Fruit fly (Drosophila melanogaster) whole organism, embryonic: Measurements from ENCODE around the gene CG31650.

Source experiments
- CG10654 ChIP-seq: fragments of 200-800 bp; sonication (Bioruptor generic); optimal IDR thresholded peaks from 2 replicates; lab custom pipeline; 2016; ENCODE audit warnings: missing biosample characterization, missing genetic modification characterization
- CG11456 ChIP-seq: fragments of 200-800 bp; sonication (Bioruptor generic); IDR thresholded peaks from 3 replicates; pipeline ENCODE4 v1.3.6; 2022; ENCODE audit warnings: missing biosample characterization, missing genetic modification characterization
- CG12071 ChIP-seq: fragments of 200-800 bp; sonication (Bioruptor generic); optimal IDR thresholded peaks from 3 replicates; lab custom pipeline; 2018; ENCODE audit warnings: missing biosample characterization, mild to moderate bottlenecking, missing genetic modification characterization
- CG14014 ChIP-seq: fragments of 200-800 bp; sonication (Bioruptor generic); IDR thresholded peaks from 2 replicates; pipeline ENCODE4 v1.3.6; 2022; ENCODE audit warnings: missing biosample characterization, missing genetic modification characterization
- CG17829 ChIP-seq: fragments of 200-800 bp; optimal IDR thresholded peaks from 2 replicates; lab custom pipeline; 2019; ENCODE audit warnings: missing biosample characterization, mild to moderate bottlenecking, missing genetic modification characterization, moderate library complexity
- CG18262 ChIP-seq: fragments of 200-800 bp; optimal IDR thresholded peaks from 3 replicates; lab custom pipeline; 2019; ENCODE audit warnings: missing biosample characterization, mild to moderate bottlenecking, missing genetic modification characterization, moderate library complexity
- CG18476 ChIP-seq: fragments of 200-800 bp; sonication (Bioruptor generic); optimal IDR thresholded peaks from 2 replicates; lab custom pipeline; 2016; ENCODE audit warnings: missing biosample characterization, mild to moderate bottlenecking, missing genetic modification characterization
- CG32772 ChIP-seq: fragments of 200-800 bp; sonication (Bioruptor generic); IDR thresholded peaks from 2 replicates; pipeline ENCODE4 v1.3.6; 2022; ENCODE audit warnings: missing biosample characterization, missing genetic modification characterization
- CG4282 ChIP-seq: fragments of 200-800 bp; sonication (Bioruptor generic); optimal IDR thresholded peaks from 2 replicates; lab custom pipeline; 2016; ENCODE audit warnings: missing biosample characterization, missing genetic modification characterization
- CG4328 ChIP-seq: fragments of 200-800 bp; sonication (Bioruptor generic); optimal IDR thresholded peaks from 3 replicates; lab custom pipeline; 2017; ENCODE audit warnings: missing biosample characterization, missing genetic modification reagents, missing genetic modification characterization
- CG4617 ChIP-seq: fragments of 200-800 bp; sonication (Bioruptor generic); optimal IDR thresholded peaks from 3 replicates; lab custom pipeline; 2016; ENCODE audit warnings: missing biosample characterization, missing genetic modification characterization, borderline replicate concordance
- CG7987 ChIP-seq: fragments of 200-800 bp; sonication (Bioruptor generic); optimal IDR thresholded peaks from 2 replicates; lab custom pipeline; 2018; ENCODE audit warnings: missing biosample characterization, mild to moderate bottlenecking, missing genetic modification characterization, moderate library complexity
- CG8281 ChIP-seq: fragments of 200-800 bp; sonication (Bioruptor generic); optimal IDR thresholded peaks from 2 replicates; lab custom pipeline; 2018; ENCODE audit warnings: missing biosample characterization, mild to moderate bottlenecking, missing genetic modification characterization, moderate library complexity
- CG8359 ChIP-seq: fragments of 200-800 bp; sonication (Bioruptor generic); optimal IDR thresholded peaks from 2 replicates; lab custom pipeline; 2017; ENCODE audit warnings: missing biosample characterization, mild to moderate bottlenecking, missing genetic modification characterization, borderline replicate concordance
- CG8478 ChIP-seq: fragments of >200 bp; optimal IDR thresholded peaks from 2 replicates; lab custom pipeline; 2018
- CG8765 ChIP-seq: fragments of 200-800 bp; sonication (Bioruptor generic); IDR thresholded peaks from 2 replicates; pipeline ENCODE4 v1.3.6; 2022; ENCODE audit warnings: missing biosample characterization, missing genetic modification characterization
- CG9609 ChIP-seq: fragments of 200-800 bp; sonication (Bioruptor generic); optimal IDR thresholded peaks from 3 replicates; lab custom pipeline; 2016; ENCODE audit warnings: missing biosample characterization, missing genetic modification characterization
- CoRest ChIP-seq: fragments of 200-800 bp; sonication (Bioruptor generic); optimal IDR thresholded peaks from 3 replicates; lab custom pipeline; 2018; ENCODE audit warnings: missing biosample characterization, mild to moderate bottlenecking, missing genetic modification characterization, moderate library complexity
- Deaf1 ChIP-seq: fragments of 200-800 bp; optimal IDR thresholded peaks from 3 replicates; lab custom pipeline; 2019; ENCODE audit warnings: missing biosample characterization, mild to moderate bottlenecking, missing genetic modification characterization, moderate library complexity
- GATAe ChIP-seq: fragments of 200-800 bp; sonication (Bioruptor generic); conservative IDR thresholded peaks from 2 replicates; pipeline ENCODE4 v1.3.6; 2022; ENCODE audit warnings: missing biosample characterization, missing genetic modification characterization
- HLH3B ChIP-seq: fragments of 200-800 bp; sonication (Bioruptor generic); IDR thresholded peaks from 2 replicates; pipeline ENCODE4 v1.3.6; 2022; ENCODE audit warnings: missing biosample characterization, missing genetic modification characterization
- Hand ChIP-seq: fragments of 200-800 bp; sonication (Bioruptor generic); optimal IDR thresholded peaks from 2 replicates; lab custom pipeline; 2017; ENCODE audit warnings: mild to moderate bottlenecking, missing biosample characterization, missing genetic modification reagents, missing genetic modification characterization
- Hr51 ChIP-seq, 2 experiments: fragments of 200-800 bp; sonication (Bioruptor generic); optimal IDR thresholded peaks; 2 replicates in 1 of 2; 3 replicates in 1 of 2; lab custom pipeline; 2016 to 2018; ENCODE audit warnings: missing biosample characterization in 2 of 2, missing genetic modification characterization in 2 of 2, mild to moderate bottlenecking in 1 of 2, moderate library complexity in 1 of 2
- Hsf ChIP-seq: fragments of 200-800 bp; sonication (Bioruptor generic); optimal IDR thresholded peaks from 3 replicates; lab custom pipeline; 2016; ENCODE audit warnings: missing biosample characterization, missing genetic modification characterization
- MTF-1 ChIP-seq: fragments of 200-800 bp; sonication (Bioruptor generic); optimal IDR thresholded peaks from 2 replicates; lab custom pipeline; 2018; ENCODE audit warnings: missing biosample characterization, mild to moderate bottlenecking, missing genetic modification characterization, borderline replicate concordance
- Mad ChIP-seq: fragments of 200-800 bp; sonication (Bioruptor generic); optimal IDR thresholded peaks from 2 replicates; lab custom pipeline; 2016; ENCODE audit warnings: missing biosample characterization, missing genetic modification characterization
- NC2β ChIP-seq: fragments of 200-800 bp; sonication (Bioruptor generic); optimal IDR thresholded peaks from 2 replicates; lab custom pipeline; 2016; ENCODE audit warnings: missing biosample characterization, missing genetic modification characterization
- Opbp ChIP-seq: fragments of 200-800 bp; sonication (Bioruptor generic); IDR thresholded peaks from 3 replicates; pipeline ENCODE4 v1.3.6; 2022; ENCODE audit warnings: missing biosample characterization, missing genetic modification characterization; ENCODE audit not compliant: partially characterized antibody
- Usf ChIP-seq: fragments of 200-800 bp; sonication (Bioruptor generic); optimal IDR thresholded peaks from 2 replicates; lab custom pipeline; 2017; ENCODE audit warnings: missing genotype, missing biosample characterization, missing genetic modification characterization
- abd-A ChIP-seq: fragments of 200-800 bp; sonication (Bioruptor generic); optimal IDR thresholded peaks from 3 replicates; lab custom pipeline; 2019; ENCODE audit warnings: missing biosample characterization, mild to moderate bottlenecking, missing genetic modification characterization, moderate library complexity
- amos ChIP-seq: fragments of 200-800 bp; sonication (Bioruptor generic); IDR thresholded peaks from 2 replicates; pipeline ENCODE4 v1.3.6; 2022; ENCODE audit warnings: missing biosample characterization, missing genetic modification characterization; ENCODE audit not compliant: partially characterized antibody
- caup ChIP-seq: fragments of 200-800 bp; sonication (Bioruptor generic); optimal IDR thresholded peaks from 3 replicates; lab custom pipeline; 2017; ENCODE audit warnings: missing biosample characterization, mild to moderate bottlenecking, missing genetic modification characterization, moderate library complexity; ENCODE audit not compliant: severe bottlenecking
- cg ChIP-seq: fragments of 200-800 bp; sonication (Bioruptor generic); optimal IDR thresholded peaks from 3 replicates; lab custom pipeline; 2019; ENCODE audit warnings: missing biosample characterization, mild to moderate bottlenecking, missing genetic modification characterization, moderate library complexity
- chif ChIP-seq, 2 experiments: fragments of 200-800 bp; sonication (Bioruptor generic); optimal IDR thresholded peaks; 3 replicates each; lab custom pipeline; 2016; ENCODE audit warnings: missing biosample characterization in 2 of 2, missing genetic modification characterization in 2 of 2
- ci ChIP-seq: fragments of 200-800 bp; sonication (Bioruptor generic); IDR thresholded peaks from 3 replicates; pipeline ENCODE4 v1.3.6; 2022; ENCODE audit warnings: missing biosample characterization, missing genetic modification characterization
- crc ChIP-seq: fragments of 200-800 bp; sonication (Bioruptor generic); optimal IDR thresholded peaks from 2 replicates; lab custom pipeline; 2016; ENCODE audit warnings: missing biosample characterization, missing genetic modification characterization
- dysf ChIP-seq: fragments of 200-800 bp; sonication (Bioruptor generic); IDR thresholded peaks from 3 replicates; pipeline ENCODE4 v1.3.6; 2022; ENCODE audit warnings: missing biosample characterization, missing genetic modification characterization
- gcm ChIP-seq: fragments of 200-800 bp; sonication (Bioruptor generic); optimal IDR thresholded peaks from 2 replicates; lab custom pipeline; 2019; ENCODE audit warnings: missing biosample characterization, mild to moderate bottlenecking, missing genetic modification characterization, moderate library complexity
- hkb ChIP-seq, 2 experiments: fragments of 200-800 bp in 1 of 2; fragments of >200 bp in 1 of 2; sonication (Bioruptor generic) in 1 of 2; IDR thresholded peaks in 1 of 2; optimal IDR thresholded peaks in 1 of 2; 2 replicates each; pipeline versions ENCODE4 v1.3.6 to Lab custom; 2017 to 2022; ENCODE audit warnings: missing biosample characterization in 1 of 2, missing genetic modification characterization in 1 of 2
- lbe ChIP-seq: fragments of 200-800 bp; sonication (Bioruptor generic); optimal IDR thresholded peaks from 2 replicates; lab custom pipeline; 2016; ENCODE audit warnings: missing biosample characterization, mild to moderate bottlenecking, missing genetic modification characterization
- mirr ChIP-seq: fragments of 200-800 bp; sonication (Bioruptor generic); optimal IDR thresholded peaks from 3 replicates; lab custom pipeline; 2018; ENCODE audit warnings: missing biosample characterization, mild to moderate bottlenecking, missing genetic modification characterization
- phol ChIP-seq: fragments of 200-800 bp; sonication (Bioruptor generic); optimal IDR thresholded peaks from 3 replicates; lab custom pipeline; 2018; ENCODE audit warnings: missing biosample characterization, mild to moderate bottlenecking, missing genetic modification characterization, moderate library complexity
- slou ChIP-seq: fragments of 200-800 bp; sonication (Bioruptor generic); optimal IDR thresholded peaks from 3 replicates; lab custom pipeline; 2016; ENCODE audit warnings: missing biosample characterization, missing genetic modification characterization
- sr ChIP-seq: fragments of 200-800 bp; sonication (Bioruptor generic); IDR thresholded peaks from 3 replicates; pipeline ENCODE4 v1.3.6; 2022; ENCODE audit warnings: missing biosample characterization, missing genetic modification characterization
- ssp ChIP-seq: fragments of 200-800 bp; sonication (Bioruptor generic); IDR thresholded peaks from 2 replicates; pipeline ENCODE4 v1.3.6; 2022; ENCODE audit warnings: missing biosample characterization, missing genetic modification characterization
- stc ChIP-seq: fragments of 200-800 bp; sonication (Bioruptor generic); IDR thresholded peaks from 2 replicates; pipeline ENCODE4 v1.3.6; 2022; ENCODE audit warnings: missing biosample characterization, missing genetic modification characterization
- tna ChIP-seq: fragments of 200-800 bp; sonication (Bioruptor generic); IDR thresholded peaks from 2 replicates; pipeline ENCODE4 v1.3.6; 2022; ENCODE audit warnings: missing biosample characterization, missing genetic modification characterization; ENCODE audit not compliant: partially characterized antibody

CG31650 gene

DNA sequence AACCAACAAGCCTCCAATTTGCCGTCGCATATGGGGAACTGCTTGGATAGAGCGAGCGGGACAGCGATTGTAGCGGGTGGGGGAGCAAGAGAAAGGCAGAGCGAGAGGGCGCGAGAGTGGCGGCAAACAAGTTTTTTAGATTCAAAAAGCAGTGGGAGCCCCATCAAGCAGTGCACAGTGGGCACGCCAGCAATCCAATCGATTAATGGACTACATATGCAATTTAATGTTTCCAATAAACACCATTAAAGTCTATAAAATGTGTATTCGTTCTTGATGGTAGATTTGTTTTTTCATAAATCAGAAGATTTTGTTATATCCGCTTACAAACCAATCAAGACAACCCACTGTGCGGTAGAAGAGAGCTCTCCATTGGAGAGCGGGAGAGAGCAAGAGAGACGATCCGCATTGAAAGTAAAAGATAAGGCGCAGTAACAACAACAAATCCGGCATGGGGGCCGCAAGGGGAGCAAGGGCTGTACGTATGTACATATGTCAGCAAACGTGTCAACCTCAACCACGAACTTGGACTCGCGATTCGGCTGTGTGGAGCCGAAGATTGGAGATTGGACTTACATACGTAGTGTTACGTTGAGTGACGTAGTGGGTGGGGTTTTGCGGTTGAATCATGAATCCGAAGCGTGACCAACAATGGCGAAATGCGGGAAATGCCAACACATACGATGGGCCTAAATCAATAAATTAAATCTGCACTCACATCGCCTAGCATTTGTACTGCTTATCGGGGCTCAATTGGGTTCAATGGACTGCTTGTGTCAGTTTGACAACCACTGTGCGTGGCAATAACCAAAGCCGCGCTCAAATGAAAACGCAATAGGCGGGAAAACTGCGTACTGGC is 46.9 kb downstream of the CG31650 start (continued):
- TF ChIP-seq caup (GFP tag; lab: Kevin White, UChicago) (peak; percentile 98), amos (GFP tag; lab: Robert Waterston, UW) (no peak), CG8765 (GFP tag; lab: Robert Waterston, UW) (peak; percentile 99), Hr51 (GFP tag; optimal IDR thresholded peaks at IDR 0.05; lab: Kevin White, UChicago) (peak; percentile 98 to 99), chif (GFP tag; optimal IDR thresholded peaks at IDR 0.05; lab: Kevin White, UChicago) (peak; percentile 99), CG8281 (tag; lab: Kevin White, UChicago) (peak; percentile 92), lbe (GFP tag; lab: Kevin White, UChicago) (peak; percentile 98), GATAe (peak; percentile 96), Hand (GFP tag; lab: Kevin White, UChicago) (peak; percentile 94), Mad (GFP tag; lab: Kevin White, UChicago) (peak; percentile 98), mirr (GFP tag; lab: Kevin White, UChicago) (peak; percentile 99), cg (GFP tag; lab: Kevin White, UChicago) (peak; percentile 15), HLH3B (GFP tag; lab: Robert Waterston, UW) (peak; percentile 99), Deaf1 (tag; lab: Kevin White, UChicago) (peak; percentile 98), tna (GFP tag; lab: Robert Waterston, UW) (peak; percentile 55), CG14014 (GFP tag; lab: Robert Waterston, UW) (peak; percentile 99), CG9609 (peak; percentile 99), CG11456 (peak; percentile 99), hkb (optimal IDR thresholded peaks at IDR 0.05; lab: Kevin White, UChicago) (peak; percentile 95), hkb (GFP tag; IDR thresholded peaks at IDR 0.05; lab: Robert Waterston, UW) (peak; percentile 99), CoRest (peak; percentile 99), NC2β (GFP tag; lab: Kevin White, UChicago) (peak; percentile 99), Usf (peak; percentile 98), CG7987 (GFP tag; lab: Kevin White, UChicago) (peak; percentile 97), Opbp (peak; percentile 66; the same call in 2 of the 3 replicates), phol (peak; percentile 99), CG4617 (GFP tag; lab: Kevin White, UChicago) (peak; percentile 99), CG4328 (peak; percentile 98), CG8359 (GFP tag; lab: Kevin White, UChicago) (peak; percentile 95), ci (peak; percentile 100), stc (GFP tag; lab: Robert Waterston, UW) (peak; percentile 99), ssp (peak; percentile 95), CG18476 (GFP tag; lab: Kevin White, UChicago) (peak; percentile 100), Hsf (peak; percentile 99), gcm (peak; percentile 99), CG18262 (tag; lab: Kevin White, UChicago) (peak; percentile 99), CG12071 (GFP tag; lab: Kevin White, UChicago) (peak; percentile 99), CG8478 (peak; percentile 94), crc (GFP tag; lab: Kevin White, UChicago) (peak; percentile 99), slou (peak; percentile 98), CG4282 (peak; percentile 99), CG17829 (tag; lab: Kevin White, UChicago) (peak; percentile 99), dysf (GFP tag; lab: Robert Waterston, UW) (peak; percentile 99), CG32772 (peak; percentile 99), sr (peak; percentile 98), CG10654 (GFP tag; lab: Kevin White, UChicago) (peak; percentile 99), MTF-1 (GFP tag; lab: Kevin White, UChicago) (peak; percentile 98), abd-A (peak; percentile 96)
